Fruit fly (Drosophila melanogaster) S2 (cell line): ENCODE measurements around the gene CG3347.
A peak's percentile ranks its signal among the peaks of the same experiment; 100 is the strongest.

ENCODE experiments used
- CG8478 ChIP-seq: fragments of >200 bp; optimal IDR thresholded peaks from 2 replicates; lab custom pipeline; 2018
- CTCF ChIP-seq, 2 experiments: fragments of >200 bp; optimal IDR thresholded peaks; 2 replicates each; lab custom pipeline; 2018

CG3347 gene

dm6 chr2L:3303893-3304292 lies 34.7 kb downstream of the CG3347 start, which contains the start of gene CG3277:
TSS of gene CG3277 (plus strand) at chr2L:3304100.
- TF ChIP-seq CG8478: no peak
- TF ChIP-seq CTCF (optimal IDR thresholded peaks at IDR 0.05; lab: Kevin White, UChicago): no peak

- TF ChIP-seq CG8478: no peak
Observed at dm6 chr2L:3304831-3305828, 35.9 kb downstream of the CG3347 start.

dm6 chr2L:3307189-3307588 lies 38.0 kb downstream of the CG3347 start:
- TF ChIP-seq CG8478: no peak

- TF ChIP-seq CG8478: no peak
- TF ChIP-seq CTCF (optimal IDR thresholded peaks at IDR 0.05; lab: Kevin White, UChicago): no peak
Observed at dm6 chr2L:3308529-3309272, 39.5 kb downstream of the CG3347 start, which contains the start of gene CG15406. TSS of gene CG15406 (plus strand) at chr2L:3309222.

- TF ChIP-seq CTCF (optimal IDR thresholded peaks at IDR 0.05; lab: Kevin White, UChicago): peak in 1 of 2 experiments; percentile 14
- TF ChIP-seq CG8478: no peak
Observed at dm6 chr2L:3319731-3320295, 50.6 kb downstream of the CG3347 start, which contains the start of the genes Fign and CG8837. TSS of gene Fign (minus strand) at chr2L:3319872. TSS of gene CG8837 (plus strand) at chr2L:3320245.
